Worm (Caenorhabditis elegans) whole organism, young adult: Measurements from ENCODE around the gene nhr-255.
A peak's percentile ranks its signal among the peaks of the same experiment; 100 is the strongest.

Experiments
- F39B2.1 ChIP-seq: fragments of 200-800 bp; sonication (Bioruptor generic); IDR thresholded peaks from 2 replicates; pipeline ENCODE4 v1.3.6; 2022; ENCODE audit warnings: missing genetic modification reagents, missing genetic modification characterization, missing compliant biosample characterization
- F52B5.7 ChIP-seq: sonication (generic microtip); optimal IDR thresholded peaks from 2 replicates; lab custom pipeline; 2016; ENCODE audit warnings: mild to moderate bottlenecking, missing genetic modification characterization, missing compliant biosample characterization
- F57C9.4 ChIP-seq: sonication (generic microtip); optimal IDR thresholded peaks from 2 replicates; lab custom pipeline; 2017; ENCODE audit warnings: mild to moderate bottlenecking, missing genetic modification characterization, missing compliant biosample characterization
- T07F8.4 ChIP-seq: sonication (generic microtip); optimal IDR thresholded peaks from 2 replicates; lab custom pipeline; 2016; ENCODE audit warnings: mild to moderate bottlenecking, missing genetic modification characterization, moderate library complexity, missing compliant biosample characterization
- Y56A3A.18 ChIP-seq: fragments of 200-800 bp; sonication (Bioruptor generic); IDR thresholded peaks from 2 replicates; pipeline ENCODE4 v1.3.6; 2022; ENCODE audit warnings: missing genetic modification reagents, missing genetic modification characterization, missing compliant biosample characterization
- Y67H2A.10 ChIP-seq: fragments of 200-800 bp; sonication (Bioruptor generic); conservative IDR thresholded peaks from 2 replicates; pipeline ENCODE4 v1.3.6; 2022; ENCODE audit warnings: missing genetic modification reagents, missing genetic modification characterization, missing compliant biosample characterization
- ZK185.1 ChIP-seq: sonication (generic microtip); optimal IDR thresholded peaks from 2 replicates; lab custom pipeline; 2016; ENCODE audit warnings: mild to moderate bottlenecking, missing genetic modification characterization, missing compliant biosample characterization; ENCODE audit not compliant: poor library complexity, severe bottlenecking
- akir-1 ChIP-seq: fragments of 200-800 bp; sonication (Bioruptor generic); optimal IDR thresholded peaks from 2 replicates; lab custom pipeline; 2018; ENCODE audit warnings: mild to moderate bottlenecking, missing genetic modification characterization, moderate library complexity, missing compliant biosample characterization
- ama-1 ChIP-seq, 3 experiments: fragments of 150-350 bp in 1 of 3; sonication (generic microtip) in 2 of 3; optimal IDR thresholded peaks; 2 replicates each; lab custom pipeline; 2014 to 2018; ENCODE audit warnings: missing biosample characterization in 2 of 3, missing genetic modification characterization in 2 of 3, missing genetic modification reagents in 2 of 3
- atf-7 ChIP-seq: sonication (generic microtip); optimal IDR thresholded peaks from 2 replicates; lab custom pipeline; 2017; ENCODE audit warnings: mild to moderate bottlenecking, missing genetic modification characterization, missing compliant biosample characterization
- bed-2 ChIP-seq: fragments of 200-800 bp; sonication (Bioruptor generic); IDR thresholded peaks from 2 replicates; pipeline ENCODE4 v1.3.6; 2022; ENCODE audit warnings: missing genetic modification reagents, missing genetic modification characterization, missing compliant biosample characterization
- ceh-100 ChIP-seq: fragments of 200-800 bp; sonication (Bioruptor generic); IDR thresholded peaks from 2 replicates; pipeline ENCODE4 v1.3.6; 2022; ENCODE audit warnings: missing genetic modification reagents, missing genetic modification characterization, missing compliant biosample characterization
- ceh-27 ChIP-seq: fragments of 200-800 bp; sonication (Bioruptor generic); optimal IDR thresholded peaks from 2 replicates; lab custom pipeline; 2018; ENCODE audit warnings: mild to moderate bottlenecking, missing genetic modification characterization, moderate library complexity, missing compliant biosample characterization
- ceh-40 ChIP-seq: fragments of 200-800 bp; sonication (Bioruptor generic); IDR thresholded peaks from 2 replicates; pipeline ENCODE4 v1.3.6; 2022; ENCODE audit warnings: missing genetic modification characterization, missing compliant biosample characterization
- ceh-79 ChIP-seq: sonication (generic microtip); optimal IDR thresholded peaks from 2 replicates; lab custom pipeline; 2017; ENCODE audit warnings: mild to moderate bottlenecking, missing genetic modification characterization, missing compliant biosample characterization
- ceh-91 ChIP-seq: fragments of 200-800 bp; sonication (Bioruptor generic); IDR thresholded peaks from 2 replicates; pipeline ENCODE4 v1.3.6; 2022; ENCODE audit warnings: missing genetic modification reagents, missing genetic modification characterization, missing compliant biosample characterization
- dox-1 ChIP-seq: fragments of 200-800 bp; sonication (Bioruptor generic); IDR thresholded peaks from 2 replicates; pipeline ENCODE4 v1.3.6; 2022; ENCODE audit warnings: missing genetic modification reagents, missing genetic modification characterization, missing compliant biosample characterization
- dpl-1 ChIP-seq: fragments of 150-350 bp; optimal IDR thresholded peaks from 2 replicates; lab custom pipeline; 2014; ENCODE audit warnings: missing biosample characterization, missing genetic modification reagents, missing genetic modification characterization
- egl-44 ChIP-seq: fragments of 200-800 bp; sonication (Bioruptor generic); IDR thresholded peaks from 2 replicates; pipeline ENCODE4 v1.3.6; 2022; ENCODE audit warnings: missing genetic modification reagents, missing genetic modification characterization, missing compliant biosample characterization
- ets-4 ChIP-seq: fragments of 200-800 bp; sonication (Bioruptor generic); optimal IDR thresholded peaks from 2 replicates; lab custom pipeline; 2018; ENCODE audit warnings: mild to moderate bottlenecking, missing genetic modification characterization, missing compliant biosample characterization
- fkh-3 ChIP-seq: sonication (generic microtip); optimal IDR thresholded peaks from 2 replicates; lab custom pipeline; 2016; ENCODE audit warnings: mild to moderate bottlenecking, missing genetic modification characterization, missing compliant biosample characterization
- gei-17 ChIP-seq: fragments of 200-800 bp; sonication (Bioruptor generic); optimal IDR thresholded peaks from 2 replicates; lab custom pipeline; 2018; ENCODE audit warnings: mild to moderate bottlenecking, missing genetic modification characterization, missing compliant biosample characterization
- hlh-12 ChIP-seq: sonication (generic microtip); optimal IDR thresholded peaks from 2 replicates; lab custom pipeline; 2016; ENCODE audit warnings: missing genetic modification characterization, missing compliant biosample characterization
- hlh-26 ChIP-seq: fragments of 200-800 bp; sonication (Bioruptor generic); conservative IDR thresholded peaks from 2 replicates; pipeline ENCODE4 v1.3.6; 2022; ENCODE audit warnings: missing genetic modification reagents, missing genetic modification characterization, missing compliant biosample characterization
- hmg-1.2 ChIP-seq: fragments of 200-800 bp; sonication (Bioruptor generic); IDR thresholded peaks from 2 replicates; pipeline ENCODE4 v1.3.6; 2022; ENCODE audit warnings: missing genetic modification reagents, missing genetic modification characterization, missing compliant biosample characterization
- let-526 ChIP-seq: fragments of 200-800 bp; sonication (Bioruptor generic); IDR thresholded peaks from 2 replicates; pipeline ENCODE4 v1.3.6; 2022; ENCODE audit warnings: missing genetic modification reagents, missing genetic modification characterization, missing compliant biosample characterization
- lin-40 ChIP-seq: sonication (generic microtip); optimal IDR thresholded peaks from 2 replicates; lab custom pipeline; 2016; ENCODE audit warnings: missing genetic modification characterization, mild to moderate bottlenecking, missing compliant biosample characterization, missing genotype, missing genetic modification reagents
- lsy-27 ChIP-seq: sonication (generic microtip); optimal IDR thresholded peaks from 2 replicates; lab custom pipeline; 2017; ENCODE audit warnings: missing genetic modification characterization, mild to moderate bottlenecking, missing compliant biosample characterization, antibody characterized with exemption, missing genotype, borderline replicate concordance; ENCODE audit not compliant: insufficient read depth
- madf-10 ChIP-seq: sonication (generic microtip); optimal IDR thresholded peaks from 2 replicates; lab custom pipeline; 2016; ENCODE audit warnings: mild to moderate bottlenecking, missing genetic modification characterization, missing compliant biosample characterization
- madf-6 ChIP-seq: fragments of 200-800 bp; sonication (Bioruptor generic); IDR thresholded peaks from 2 replicates; pipeline ENCODE4 v1.3.6; 2022; ENCODE audit warnings: missing genetic modification reagents, missing genetic modification characterization, missing compliant biosample characterization
- mcd-1 ChIP-seq: fragments of 200-800 bp; sonication (Bioruptor generic); IDR thresholded peaks from 2 replicates; pipeline ENCODE4 v1.3.6; 2022; ENCODE audit warnings: missing genetic modification reagents, missing genetic modification characterization, missing compliant biosample characterization
- mel-28 ChIP-seq: sonication (generic microtip); optimal IDR thresholded peaks from 2 replicates; lab custom pipeline; 2016; ENCODE audit warnings: borderline replicate concordance, mild to moderate bottlenecking, missing genetic modification characterization, missing compliant biosample characterization
- mxl-1 ChIP-seq: sonication (generic microtip); optimal IDR thresholded peaks from 2 replicates; lab custom pipeline; 2016; ENCODE audit warnings: missing genetic modification characterization, missing compliant biosample characterization
- nfya-1 ChIP-seq: sonication (generic microtip); optimal IDR thresholded peaks from 2 replicates; lab custom pipeline; 2017; ENCODE audit warnings: antibody characterized with exemption, missing compliant biosample characterization, missing genetic modification characterization, borderline replicate concordance; ENCODE audit not compliant: insufficient read depth
- nfyb-1 ChIP-seq: fragments of 200-800 bp; sonication (Bioruptor generic); IDR thresholded peaks from 2 replicates; pipeline ENCODE4 v1.3.6; 2022; ENCODE audit warnings: missing genetic modification reagents, missing genetic modification characterization, missing compliant biosample characterization
- nhr-179 ChIP-seq: sonication (generic microtip); optimal IDR thresholded peaks from 2 replicates; lab custom pipeline; 2016; ENCODE audit warnings: mild to moderate bottlenecking, missing genetic modification characterization, missing compliant biosample characterization
- nhr-80 ChIP-seq: sonication (generic microtip); optimal IDR thresholded peaks from 2 replicates; lab custom pipeline; 2016; ENCODE audit warnings: missing genetic modification characterization, missing compliant biosample characterization
- pbrm-1 ChIP-seq: fragments of 200-800 bp; sonication (Bioruptor generic); IDR thresholded peaks from 2 replicates; pipeline ENCODE4 v1.3.6; 2022; ENCODE audit warnings: missing genetic modification reagents, missing genetic modification characterization, missing compliant biosample characterization
- pha-4 ChIP-seq: fragments of 150-350 bp; sonication (generic microtip); optimal IDR thresholded peaks from 2 replicates; lab custom pipeline; 2014; ENCODE audit warnings: missing biosample characterization, missing genetic modification reagents, missing genetic modification characterization
- rcor-1 ChIP-seq: fragments of 200-800 bp; sonication (Bioruptor generic); IDR thresholded peaks from 2 replicates; pipeline ENCODE4 v1.3.6; 2022; ENCODE audit warnings: missing genetic modification reagents, missing genetic modification characterization, missing compliant biosample characterization
- rpc-1 ChIP-seq, 2 experiments: fragments of 150-350 bp in 1 of 2; sonication (generic microtip) in 1 of 2; optimal IDR thresholded peaks; 2 replicates each; lab custom pipeline; 2014 to 2018; ENCODE audit warnings: missing biosample characterization in 1 of 2, missing genetic modification characterization in 1 of 2, missing genetic modification reagents in 1 of 2, missing genotype in 1 of 2
- snpc-1.3 ChIP-seq: sonication (generic microtip); optimal IDR thresholded peaks from 2 replicates; lab custom pipeline; 2017; ENCODE audit warnings: missing genetic modification characterization, mild to moderate bottlenecking, missing compliant biosample characterization, antibody characterized with exemption, moderate library complexity, missing genotype, missing genetic modification reagents; ENCODE audit not compliant: insufficient read depth
- snpc-3.4 ChIP-seq: sonication (generic microtip); optimal IDR thresholded peaks from 2 replicates; lab custom pipeline; 2017; ENCODE audit warnings: missing genetic modification characterization, mild to moderate bottlenecking, missing compliant biosample characterization, antibody characterized with exemption, moderate library complexity, missing genotype, missing genetic modification reagents
- somi-1 ChIP-seq: fragments of 200-800 bp; sonication (Bioruptor generic); optimal IDR thresholded peaks from 2 replicates; lab custom pipeline; 2018; ENCODE audit warnings: mild to moderate bottlenecking, missing genetic modification characterization, missing compliant biosample characterization
- sptf-2 ChIP-seq: fragments of 200-800 bp; sonication (Bioruptor generic); optimal IDR thresholded peaks from 2 replicates; lab custom pipeline; 2018; ENCODE audit warnings: mild to moderate bottlenecking, missing genetic modification characterization, missing compliant biosample characterization
- tbp1 ChIP-seq: fragments of 200-800 bp; sonication (Bioruptor generic); optimal IDR thresholded peaks from 2 replicates; lab custom pipeline; 2018; ENCODE audit warnings: mild to moderate bottlenecking, missing genetic modification characterization, missing compliant biosample characterization
- ztf-22 ChIP-seq: fragments of 200-800 bp; sonication (Bioruptor generic); optimal IDR thresholded peaks from 2 replicates; lab custom pipeline; 2018; ENCODE audit warnings: mild to moderate bottlenecking, missing genetic modification characterization, moderate library complexity, missing compliant biosample characterization
- ztf-6 ChIP-seq: fragments of 200-800 bp; sonication (Bioruptor generic); IDR thresholded peaks from 2 replicates; pipeline ENCODE4 v1.3.6; 2022; ENCODE audit warnings: missing genetic modification reagents, missing genetic modification characterization, missing compliant biosample characterization

Gene nhr-255

DNA sequence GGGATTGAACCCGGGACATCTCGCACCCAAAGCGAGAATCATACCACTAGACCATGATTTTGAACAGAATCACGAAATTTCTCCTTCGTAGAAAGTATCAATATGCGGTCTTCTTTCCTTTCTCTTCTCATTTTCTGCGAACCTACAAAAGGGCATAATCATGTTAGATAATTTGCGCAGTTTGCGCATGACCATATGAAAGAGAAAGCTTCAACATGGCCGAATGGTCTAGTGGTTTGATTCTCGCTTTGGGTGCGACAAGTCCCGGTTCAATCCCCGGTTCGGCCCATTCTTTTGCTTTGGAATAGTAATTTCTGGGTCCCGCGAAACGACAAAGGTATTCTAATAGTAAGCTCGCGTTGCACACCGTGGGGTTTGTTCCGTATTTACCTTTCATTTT, 5.4 kb downstream of the nhr-255 start (continued):
- TF ChIP-seq pha-4 (tag; lab: Kevin White, UChicago), result no peak
- no peak for TF ChIP-seq let-526 (GFP tag; lab: Robert Waterston, UW)
- peak; percentile 9 for TF ChIP-seq lin-40
- no peak for TF ChIP-seq ztf-22 (GFP tag; lab: Kevin White, UChicago)
- no peak for TF ChIP-seq hlh-26
- TF ChIP-seq bed-2 (GFP tag; lab: Robert Waterston, UW), result no peak
- no peak for TF ChIP-seq ceh-40 (GFP tag; lab: Robert Waterston, UW)
- no peak for TF ChIP-seq ceh-79 (tag; lab: Kevin White, UChicago)
- no peak for TF ChIP-seq T07F8.4
- peak; percentile 36 for TF ChIP-seq hmg-1.2
- TF ChIP-seq pbrm-1 (GFP tag; lab: Robert Waterston, UW), result no peak
- TF ChIP-seq snpc-3.4 (tag; lab: Kevin White, UChicago), result no peak
- no peak for TF ChIP-seq ama-1 (optimal IDR thresholded peaks at IDR 0.05; lab: Kevin White, UChicago)
- TF ChIP-seq ama-1 (GFP tag; optimal IDR thresholded peaks at IDR 0.05; lab: Kevin White, UChicago), result no peak
- TF ChIP-seq nhr-80 (tag; lab: Kevin White, UChicago), result no peak
- TF ChIP-seq nfya-1 (tag; lab: Kevin White, UChicago), result no peak
- no peak for TF ChIP-seq somi-1 (GFP tag; lab: Kevin White, UChicago)
- 0 out of 2 replicates have a peak, but pooled peaks have one; percentile 34 for TF ChIP-seq rcor-1 (GFP tag; lab: Robert Waterston, UW)
- no peak for TF ChIP-seq nhr-179 (tag; lab: Kevin White, UChicago)
- TF ChIP-seq ZK185.1 (tag; lab: Kevin White, UChicago), result peak; percentile 56
- no peak for TF ChIP-seq ceh-27
- no peak for TF ChIP-seq F57C9.4
- TF ChIP-seq dpl-1 (GFP tag; lab: Kevin White, UChicago), result no peak
- TF ChIP-seq ceh-100 (GFP tag; lab: Robert Waterston, UW), result 0 out of 2 replicates have a peak, but pooled peaks have one; percentile 10
- TF ChIP-seq dox-1 (GFP tag; lab: Robert Waterston, UW), result no peak
- no peak for TF ChIP-seq egl-44 (GFP tag; lab: Robert Waterston, UW)
- peak; percentile 72 for TF ChIP-seq nfyb-1 (GFP tag; lab: Robert Waterston, UW)
- peak; percentile 61 for TF ChIP-seq rpc-1 (optimal IDR thresholded peaks at IDR 0.05; lab: Kevin White, UChicago)
- TF ChIP-seq rpc-1 (tag; optimal IDR thresholded peaks at IDR 0.05; lab: Kevin White, UChicago), result peak; percentile 69
- no peak for TF ChIP-seq mxl-1 (tag; lab: Kevin White, UChicago)
- TF ChIP-seq snpc-1.3 (tag; lab: Kevin White, UChicago), result no peak
- TF ChIP-seq hlh-12, result no peak
- TF ChIP-seq akir-1 (GFP tag; lab: Kevin White, UChicago), result no peak
- TF ChIP-seq atf-7 (tag; lab: Kevin White, UChicago), result no peak
- no peak for TF ChIP-seq madf-6 (GFP tag; lab: Robert Waterston, UW)
- TF ChIP-seq Y56A3A.18 (GFP tag; lab: Robert Waterston, UW), result 0 out of 2 replicates have a peak, but pooled peaks have one; percentile 40
- no peak for TF ChIP-seq sptf-2 (GFP tag; lab: Kevin White, UChicago)
- no peak for TF ChIP-seq ztf-6 (GFP tag; lab: Robert Waterston, UW)
- no peak for TF ChIP-seq ceh-91 (GFP tag; lab: Robert Waterston, UW)
- peak; percentile 80 for TF ChIP-seq tbp1 (GFP tag; lab: Kevin White, UChicago)
- TF ChIP-seq ets-4, result no peak
- no peak for TF ChIP-seq F52B5.7 (tag; lab: Kevin White, UChicago)
- 0 out of 2 replicates have a peak, but pooled peaks have one; percentile 17 for TF ChIP-seq mcd-1 (GFP tag; lab: Robert Waterston, UW)
- no peak for TF ChIP-seq fkh-3 (tag; lab: Kevin White, UChicago)
- TF ChIP-seq F39B2.1, result no peak
- no peak for TF ChIP-seq lsy-27
- no peak for TF ChIP-seq madf-10 (tag; lab: Kevin White, UChicago)
- no peak for TF ChIP-seq gei-17
- no peak for TF ChIP-seq Y67H2A.10 (GFP tag; lab: Robert Waterston, UW)
- no peak for TF ChIP-seq mel-28
